Fruit fly (Drosophila melanogaster) whole organism, embryonic: ENCODE measurements around the gene dgt2.

Source experiments
- Antp ChIP-seq: fragments of 200-800 bp; sonication (Bioruptor generic); optimal IDR thresholded peaks from 3 replicates; lab custom pipeline; 2016; ENCODE audit warnings: missing biosample characterization, missing genetic modification characterization
- CG10431 ChIP-seq: fragments of 200-800 bp; sonication (Bioruptor generic); optimal IDR thresholded peaks from 3 replicates; lab custom pipeline; 2018; ENCODE audit warnings: missing biosample characterization, mild to moderate bottlenecking, missing genetic modification characterization
- CG10462 ChIP-seq: fragments of 200-800 bp; sonication (Bioruptor generic); optimal IDR thresholded peaks from 2 replicates; lab custom pipeline; 2016; ENCODE audit warnings: missing biosample characterization, missing genetic modification characterization
- CG11398 ChIP-seq: fragments of 200-800 bp; sonication (Bioruptor generic); optimal IDR thresholded peaks from 2 replicates; lab custom pipeline; 2016; ENCODE audit warnings: missing biosample characterization, missing genetic modification characterization
- CG14014 ChIP-seq: fragments of 200-800 bp; sonication (Bioruptor generic); IDR thresholded peaks from 2 replicates; pipeline ENCODE4 v1.3.6; 2022; ENCODE audit warnings: missing biosample characterization, missing genetic modification characterization
- CG15479 ChIP-seq: fragments of 200-800 bp; sonication (Bioruptor generic); optimal IDR thresholded peaks from 3 replicates; lab custom pipeline; 2019; ENCODE audit warnings: missing biosample characterization, mild to moderate bottlenecking, missing genetic modification characterization, moderate library complexity
- CG1603 ChIP-seq: fragments of 200-800 bp; sonication (Bioruptor generic); optimal IDR thresholded peaks from 2 replicates; lab custom pipeline; 2019; ENCODE audit warnings: missing biosample characterization, mild to moderate bottlenecking, missing genetic modification characterization, moderate library complexity
- CG17385 ChIP-seq: fragments of 200-800 bp; sonication (Bioruptor generic); optimal IDR thresholded peaks from 3 replicates; lab custom pipeline; 2018; ENCODE audit warnings: missing biosample characterization, mild to moderate bottlenecking, missing genetic modification characterization
- CG32772 ChIP-seq: fragments of 200-800 bp; sonication (Bioruptor generic); IDR thresholded peaks from 2 replicates; pipeline ENCODE4 v1.3.6; 2022; ENCODE audit warnings: missing biosample characterization, missing genetic modification characterization
- CG34376 ChIP-seq: fragments of 200-800 bp; sonication (Bioruptor generic); optimal IDR thresholded peaks from 2 replicates; lab custom pipeline; 2018; ENCODE audit warnings: missing biosample characterization, mild to moderate bottlenecking, missing genetic modification characterization
- CG4424 ChIP-seq: fragments of 200-800 bp; sonication (Bioruptor generic); optimal IDR thresholded peaks from 3 replicates; lab custom pipeline; 2016; ENCODE audit warnings: missing biosample characterization, missing genetic modification characterization
- CG6175 ChIP-seq: fragments of 200-800 bp; sonication (Bioruptor generic); IDR thresholded peaks from 3 replicates; pipeline ENCODE4 v1.3.6; 2022; ENCODE audit warnings: missing biosample characterization, missing genetic modification characterization
- CG7745 ChIP-seq: fragments of 200-800 bp; sonication (Bioruptor generic); optimal IDR thresholded peaks from 2 replicates; lab custom pipeline; 2018; ENCODE audit warnings: missing biosample characterization, mild to moderate bottlenecking, missing genetic modification characterization, moderate library complexity
- CG7963 ChIP-seq: fragments of 200-800 bp; sonication (Bioruptor generic); IDR thresholded peaks from 3 replicates; pipeline ENCODE4 v1.3.6; 2022; ENCODE audit warnings: missing biosample characterization, missing genetic modification characterization; ENCODE audit not compliant: partially characterized antibody
- CoRest ChIP-seq: fragments of 200-800 bp; sonication (Bioruptor generic); optimal IDR thresholded peaks from 3 replicates; lab custom pipeline; 2018; ENCODE audit warnings: missing biosample characterization, mild to moderate bottlenecking, missing genetic modification characterization, moderate library complexity
- CrebB ChIP-seq: fragments of 200-800 bp; sonication (Bioruptor generic); optimal IDR thresholded peaks from 3 replicates; lab custom pipeline; 2018; ENCODE audit warnings: missing biosample characterization, mild to moderate bottlenecking, missing genetic modification characterization
- Deaf1 ChIP-seq: fragments of 200-800 bp; optimal IDR thresholded peaks from 3 replicates; lab custom pipeline; 2019; ENCODE audit warnings: missing biosample characterization, mild to moderate bottlenecking, missing genetic modification characterization, moderate library complexity
- Dll ChIP-seq: fragments of 200-800 bp; sonication (Bioruptor generic); IDR thresholded peaks from 4 replicates; pipeline ENCODE4 v1.3.6; 2022; ENCODE audit warnings: missing biosample characterization, missing genetic modification characterization; ENCODE audit not compliant: partially characterized antibody
- Doc3 ChIP-seq: fragments of 200-800 bp; sonication (Bioruptor generic); IDR thresholded peaks from 3 replicates; pipeline ENCODE4 v1.3.6; 2022; ENCODE audit warnings: missing biosample characterization, missing genetic modification characterization; ENCODE audit not compliant: partially characterized antibody
- Drgx ChIP-seq: fragments of 200-800 bp; sonication (Bioruptor generic); IDR thresholded peaks from 2 replicates; pipeline ENCODE4 v1.3.6; 2022; ENCODE audit warnings: missing biosample characterization, missing genetic modification characterization
- Ets65A ChIP-seq: fragments of 200-800 bp; sonication (Bioruptor generic); peaks from one replicate; lab custom pipeline; 2016; ENCODE audit warnings: missing biosample characterization, missing genetic modification characterization
- Fer2 ChIP-seq: fragments of 200-800 bp; sonication (Bioruptor generic); optimal IDR thresholded peaks from 2 replicates; lab custom pipeline; 2018; ENCODE audit warnings: missing biosample characterization, mild to moderate bottlenecking, missing genetic modification characterization, moderate library complexity
- H15 ChIP-seq: fragments of 200-800 bp; sonication (Bioruptor generic); IDR thresholded peaks from 3 replicates; pipeline ENCODE4 v1.3.6; 2022; ENCODE audit warnings: missing biosample characterization, missing genetic modification characterization
- Hr3 ChIP-seq: fragments of 200-800 bp; sonication (Bioruptor generic); optimal IDR thresholded peaks from 3 replicates; lab custom pipeline; 2016; ENCODE audit warnings: missing biosample characterization, missing genetic modification characterization
- Hr39 ChIP-seq: fragments of >200 bp; optimal IDR thresholded peaks from 2 replicates; lab custom pipeline; 2017
- Rfx ChIP-seq: fragments of 200-800 bp; sonication (Bioruptor generic); IDR thresholded peaks from 2 replicates; pipeline ENCODE4 v1.3.6; 2022; ENCODE audit warnings: missing biosample characterization, missing genetic modification characterization
- Sin3A ChIP-seq: fragments of >200 bp; optimal IDR thresholded peaks from 2 replicates; lab custom pipeline; 2018
- Ssrp ChIP-seq: fragments of 200-800 bp; sonication (Bioruptor generic); optimal IDR thresholded peaks from 2 replicates; lab custom pipeline; 2018; ENCODE audit warnings: missing biosample characterization, mild to moderate bottlenecking, missing genetic modification characterization, moderate library complexity
- YL-1 ChIP-seq: fragments of 200-800 bp; sonication (Bioruptor generic); optimal IDR thresholded peaks from 3 replicates; lab custom pipeline; 2017; ENCODE audit warnings: missing biosample characterization, mild to moderate bottlenecking, missing genetic modification characterization
- ash1 ChIP-seq: fragments of 200-800 bp; sonication (Bioruptor generic); optimal IDR thresholded peaks from 2 replicates; lab custom pipeline; 2018; ENCODE audit warnings: missing biosample characterization, mild to moderate bottlenecking, missing genetic modification characterization
- cad ChIP-seq: fragments of >200 bp; optimal IDR thresholded peaks from 2 replicates; lab custom pipeline; 2017; ENCODE audit warnings: missing biosample characterization, missing genetic modification characterization
- caup ChIP-seq: fragments of 200-800 bp; sonication (Bioruptor generic); optimal IDR thresholded peaks from 3 replicates; lab custom pipeline; 2017; ENCODE audit warnings: missing biosample characterization, mild to moderate bottlenecking, missing genetic modification characterization, moderate library complexity; ENCODE audit not compliant: severe bottlenecking
- chinmo ChIP-seq: fragments of 200-800 bp; sonication (Bioruptor generic); IDR thresholded peaks from 4 replicates; pipeline ENCODE4 v1.3.6; 2022; ENCODE audit warnings: missing biosample characterization, missing genetic modification characterization; ENCODE audit not compliant: partially characterized antibody
- en ChIP-seq: fragments of 200-800 bp; sonication (Bioruptor generic); optimal IDR thresholded peaks from 2 replicates; lab custom pipeline; 2016; ENCODE audit warnings: missing biosample characterization, missing genetic modification characterization
- ewg ChIP-seq: fragments of 200-800 bp; sonication (Bioruptor generic); optimal IDR thresholded peaks from 3 replicates; lab custom pipeline; 2017; ENCODE audit warnings: mild to moderate bottlenecking, missing biosample characterization, missing genetic modification reagents, missing genetic modification characterization
- exex ChIP-seq: fragments of 200-800 bp; sonication (Bioruptor generic); optimal IDR thresholded peaks from 4 replicates; lab custom pipeline; 2018; ENCODE audit warnings: missing biosample characterization, mild to moderate bottlenecking, missing genetic modification characterization, moderate library complexity
- gt ChIP-seq: fragments of 200-800 bp; sonication (Bioruptor generic); IDR thresholded peaks from 2 replicates; pipeline ENCODE4 v1.3.6; 2022; ENCODE audit warnings: missing biosample characterization, missing genetic modification characterization
- h ChIP-seq: fragments of >200 bp; optimal IDR thresholded peaks from 2 replicates; lab custom pipeline; 2017
- lmd ChIP-seq: fragments of 200-800 bp; sonication (Bioruptor generic); IDR thresholded peaks from 2 replicates; pipeline ENCODE4 v1.3.6; 2022; ENCODE audit warnings: missing biosample characterization, missing genetic modification characterization
- lov ChIP-seq, 2 experiments: fragments of 200-800 bp in 1 of 2; fragments of >200 bp in 1 of 2; sonication (Bioruptor generic) in 1 of 2; IDR thresholded peaks in 1 of 2; optimal IDR thresholded peaks in 1 of 2; 2 replicates in 1 of 2; 3 replicates in 1 of 2; pipeline versions ENCODE4 v1.3.6 to Lab custom; 2017 to 2022; ENCODE audit warnings: missing biosample characterization in 1 of 2, missing genetic modification characterization in 1 of 2
- pita ChIP-seq: fragments of 200-800 bp; sonication (Bioruptor generic); optimal IDR thresholded peaks from 2 replicates; lab custom pipeline; 2017; ENCODE audit warnings: missing biosample characterization, mild to moderate bottlenecking, missing genetic modification characterization
- prd ChIP-seq, 3 experiments: fragments of >200 bp in 2 of 3; fragments of 200-800 bp in 1 of 3; sonication (Bioruptor generic) in 1 of 3; optimal IDR thresholded peaks in 2 of 3; IDR thresholded peaks in 1 of 3; 2 replicates in 2 of 3; 3 replicates in 1 of 3; pipeline versions ENCODE4 v1.3.6 to Lab custom; 2017 to 2022; ENCODE audit warnings: missing biosample characterization in 1 of 3, missing genetic modification characterization in 1 of 3
- shn ChIP-seq: fragments of 200-800 bp; sonication (Bioruptor generic); optimal IDR thresholded peaks from 3 replicates; lab custom pipeline; 2016; ENCODE audit warnings: missing biosample characterization, missing genetic modification characterization
- sisA ChIP-seq: fragments of 200-800 bp; sonication (Bioruptor generic); IDR thresholded peaks from 2 replicates; pipeline ENCODE4 v1.3.6; 2022; ENCODE audit warnings: missing biosample characterization, missing genetic modification characterization
- sqz ChIP-seq: fragments of 200-800 bp; sonication (Bioruptor generic); optimal IDR thresholded peaks from 3 replicates; lab custom pipeline; 2018; ENCODE audit warnings: missing biosample characterization, mild to moderate bottlenecking, missing genetic modification characterization
- sr ChIP-seq: fragments of 200-800 bp; sonication (Bioruptor generic); IDR thresholded peaks from 3 replicates; pipeline ENCODE4 v1.3.6; 2022; ENCODE audit warnings: missing biosample characterization, missing genetic modification characterization
- stc ChIP-seq: fragments of 200-800 bp; sonication (Bioruptor generic); IDR thresholded peaks from 2 replicates; pipeline ENCODE4 v1.3.6; 2022; ENCODE audit warnings: missing biosample characterization, missing genetic modification characterization
- tap ChIP-seq: fragments of 200-800 bp; optimal IDR thresholded peaks from 3 replicates; lab custom pipeline; 2019; ENCODE audit warnings: missing biosample characterization, mild to moderate bottlenecking, missing genetic modification characterization, moderate library complexity
- tgo ChIP-seq: fragments of 200-800 bp; sonication (Bioruptor generic); IDR thresholded peaks from 3 replicates; pipeline ENCODE4 v1.3.6; 2022; ENCODE audit warnings: missing biosample characterization, missing genetic modification characterization
- ttk ChIP-seq: fragments of 200-800 bp; sonication (Bioruptor generic); IDR thresholded peaks from 2 replicates; pipeline ENCODE4 v2.1.2; 2022; ENCODE audit warnings: missing biosample characterization, missing genetic modification characterization
- zen2 ChIP-seq: fragments of 200-800 bp; sonication (Bioruptor generic); IDR thresholded peaks from 3 replicates; pipeline ENCODE4 v1.3.6; 2022; ENCODE audit warnings: missing biosample characterization, missing genetic modification characterization; ENCODE audit not compliant: partially characterized antibody

The dgt2 gene

dm6 chr2L:11949917-11950316, 39.8 kb upstream of the dgt2 start (continued):
- TF ChIP-seq Dll (GFP tag; lab: Robert Waterston, UW) = no peak
- peak; percentile 91 for TF ChIP-seq Ets65A (GFP tag; lab: Kevin White, UChicago)
- no peak for TF ChIP-seq en (GFP tag; lab: Kevin White, UChicago)
- no peak for TF ChIP-seq CG7963 (GFP tag; lab: Robert Waterston, UW)
- no peak for TF ChIP-seq CG15479 (GFP tag; lab: Kevin White, UChicago)
- no peak for TF ChIP-seq CG7745
- no peak for TF ChIP-seq Deaf1 (tag; lab: Kevin White, UChicago)
- TF ChIP-seq ttk = peak; percentile 64; the same call in 1 of the 2 replicates
- TF ChIP-seq zen2 (GFP tag; lab: Robert Waterston, UW) = no peak
- no peak for TF ChIP-seq ash1 (GFP tag; lab: Kevin White, UChicago)
- TF ChIP-seq shn = no peak
- no peak for TF ChIP-seq tap (tag; lab: Kevin White, UChicago)
- TF ChIP-seq Sin3A (lab: Kevin White, UChicago) = no peak
- peak; percentile 27 for TF ChIP-seq CG17385
- TF ChIP-seq CG1603 = peak; percentile 79
- TF ChIP-seq cad (GFP tag; lab: Kevin White, UChicago) = no peak
- TF ChIP-seq CG34376 (GFP tag; lab: Kevin White, UChicago) = no peak
- TF ChIP-seq YL-1 (GFP tag; lab: Kevin White, UChicago) = no peak
- no peak for TF ChIP-seq prd (optimal IDR thresholded peaks at IDR 0.05; lab: Kevin White, UChicago)
- TF ChIP-seq prd (GFP tag; IDR thresholded peaks at IDR 0.05; lab: Robert Waterston, UW) = peak; percentile 77
- TF ChIP-seq CG14014 (GFP tag; lab: Robert Waterston, UW) = peak; percentile 50; the same call in 1 of the 2 replicates
- no peak for TF ChIP-seq Doc3 (GFP tag; lab: Robert Waterston, UW)
- TF ChIP-seq ewg (GFP tag; lab: Kevin White, UChicago) = peak; percentile 6
- no peak for TF ChIP-seq chinmo (GFP tag; lab: Robert Waterston, UW)
- peak; percentile 55 for TF ChIP-seq Ssrp (tag; lab: Kevin White, UChicago)
- no peak for TF ChIP-seq CG10431 (GFP tag; lab: Kevin White, UChicago)
- TF ChIP-seq pita (GFP tag; lab: Kevin White, UChicago) = no peak
- peak; percentile 94 for TF ChIP-seq Drgx (GFP tag; lab: Robert Waterston, UW)
- TF ChIP-seq Fer2 = no peak
- TF ChIP-seq lov (optimal IDR thresholded peaks at IDR 0.05; lab: Kevin White, UChicago) = no peak
- peak; percentile 74; the same call in 2 of the 3 replicates for TF ChIP-seq lov (GFP tag; IDR thresholded peaks at IDR 0.05; lab: Robert Waterston, UW)
- peak; percentile 64 for TF ChIP-seq tgo (GFP tag; lab: Robert Waterston, UW)
- peak; percentile 37 for TF ChIP-seq CoRest (tag; lab: Kevin White, UChicago)
- 0 out of 3 replicates have a peak, but pooled peaks have one; percentile 14 for TF ChIP-seq H15
- TF ChIP-seq h (lab: Kevin White, UChicago) = no peak
- peak; percentile 8 for TF ChIP-seq CG4424 (GFP tag; lab: Kevin White, UChicago)
- no peak for TF ChIP-seq gt
- 0 out of 2 replicates have a peak, but pooled peaks have one; percentile 8 for TF ChIP-seq Rfx
- no peak for TF ChIP-seq CrebB (tag; lab: Kevin White, UChicago)
- TF ChIP-seq Hr39 (lab: Kevin White, UChicago) = no peak
- TF ChIP-seq exex (tag; lab: Kevin White, UChicago) = no peak
- TF ChIP-seq lmd (GFP tag; lab: Robert Waterston, UW) = peak; percentile 52
- TF ChIP-seq caup (GFP tag; lab: Kevin White, UChicago) = no peak
- 0 out of 2 replicates have a peak, but pooled peaks have one; percentile 27 for TF ChIP-seq CG32772 (GFP tag; lab: Robert Waterston, UW)
- peak; percentile 56 for TF ChIP-seq sisA (GFP tag; lab: Robert Waterston, UW)
- TF ChIP-seq sqz = no peak
- TF ChIP-seq CG6175 (GFP tag; lab: Robert Waterston, UW) = 0 out of 3 replicates have a peak, but pooled peaks have one; percentile 16
- no peak for TF ChIP-seq Hr3 (GFP tag; lab: Kevin White, UChicago)
- TF ChIP-seq stc (GFP tag; lab: Robert Waterston, UW) = peak; percentile 34; the same call in 1 of the 2 replicates
- TF ChIP-seq CG10462 = no peak
- TF ChIP-seq Antp (GFP tag; lab: Kevin White, UChicago) = peak; percentile 23
- no peak for TF ChIP-seq sr (GFP tag; lab: Robert Waterston, UW)
- TF ChIP-seq CG11398 = no peak
